Fruit fly (Drosophila melanogaster): ENCODE measurements around the gene CG6428.

Gene CG6428

dm6 chrX:4012844-4013243 is 44.4 kb upstream of the CG6428 start (continued):
- no peak for TF ChIP-seq BtbVII (GFP tag; optimal IDR thresholded peaks at IDR 0.05)
- TF ChIP-seq phol (tag; optimal IDR thresholded peaks at IDR 0.05): peak; percentile 36
- peak; percentile 31 for TF ChIP-seq gem (tag; optimal IDR thresholded peaks at IDR 0.05)
- peak; percentile 15; the same call in 1 of the 2 replicates for TF ChIP-seq E2f2 (GFP tag; IDR thresholded peaks at IDR 0.05)
- TF ChIP-seq Xrp1 (GFP tag; IDR thresholded peaks at IDR 0.05): peak; percentile 43; the same call in 1 of the 2 replicates

- peak; percentile 30 for TF ChIP-seq CG9817 (tag; optimal IDR thresholded peaks at IDR 0.05)
- TF ChIP-seq cwo (GFP tag; optimal IDR thresholded peaks at IDR 0.05): peak; percentile 5
- TF ChIP-seq bowl (GFP tag; IDR thresholded peaks at IDR 0.05): no peak
- TF ChIP-seq CG13894 (tag; optimal IDR thresholded peaks at IDR 0.05): no peak
- TF ChIP-seq bsh (GFP tag; optimal IDR thresholded peaks at IDR 0.05): peak in 1 of 2 experiments; percentile 63
- no peak for TF ChIP-seq Lim3 (GFP tag; IDR thresholded peaks at IDR 0.05)
- TF ChIP-seq fd96Cb (tag; optimal IDR thresholded peaks at IDR 0.05): peak; percentile 48
- peak; percentile 57 for TF ChIP-seq Hmr (GFP tag; optimal IDR thresholded peaks at IDR 0.05)
- no peak for TF ChIP-seq run (tag; optimal IDR thresholded peaks at IDR 0.05)
- TF ChIP-seq CG11398 (GFP tag; optimal IDR thresholded peaks at IDR 0.05): no peak
- TF ChIP-seq CG4360 (GFP tag; IDR thresholded peaks at IDR 0.05): no peak
- TF ChIP-seq Max (GFP tag; optimal IDR thresholded peaks at IDR 0.05): no peak
- TF ChIP-seq CG9727 (GFP tag; optimal IDR thresholded peaks at IDR 0.05): peak; percentile 21
- TF ChIP-seq CG14050 (GFP tag; IDR thresholded peaks at IDR 0.05): no peak
- TF ChIP-seq CG3407 (GFP tag; optimal IDR thresholded peaks at IDR 0.05): peak; percentile 6
- TF ChIP-seq amos (GFP tag; IDR thresholded peaks at IDR 0.05; ENCODE audit: partially characterized antibody): no peak
- no peak for TF ChIP-seq gsb (GFP tag; IDR thresholded peaks at IDR 0.05)
- TF ChIP-seq br (optimal IDR thresholded peaks at IDR 0.05): no peak
- no peak for TF ChIP-seq Mes4 (GFP tag; optimal IDR thresholded peaks at IDR 0.05)
- no peak for TF ChIP-seq CG17186 (GFP tag; optimal IDR thresholded peaks at IDR 0.05)
- TF ChIP-seq ttk (GFP tag; IDR thresholded peaks at IDR 0.05): peak; percentile 50; the same call in 1 of the 2 replicates
- TF ChIP-seq Sry-β (GFP tag; optimal IDR thresholded peaks at IDR 0.05): no peak
- no peak for TF ChIP-seq CG18764 (GFP tag; optimal IDR thresholded peaks at IDR 0.05)
- no peak for TF ChIP-seq Dref (GFP tag; IDR thresholded peaks at IDR 0.05)
- TF ChIP-seq otp (GFP tag; IDR thresholded peaks at IDR 0.05): peak; percentile 42; the same call in 1 of the 3 replicates
- TF ChIP-seq CG14667 (GFP tag; IDR thresholded peaks at IDR 0.05): no peak; the same call in 1 of the 2 replicates
- TF ChIP-seq lov (optimal IDR thresholded peaks at IDR 0.05): no peak
- TF ChIP-seq lov (GFP tag; IDR thresholded peaks at IDR 0.05): 0 out of 3 replicates have a peak, but pooled peaks have one; percentile 16
- TF ChIP-seq Sox102F (GFP tag; optimal IDR thresholded peaks at IDR 0.05): peak; percentile 58
- no peak for TF ChIP-seq CG18619 (GFP tag; optimal IDR thresholded peaks at IDR 0.05)
- TF ChIP-seq CG33557 (GFP tag; optimal IDR thresholded peaks at IDR 0.05): no peak
- TF ChIP-seq CG15269 (tag; optimal IDR thresholded peaks at IDR 0.05): peak; percentile 52
- no peak for TF ChIP-seq kni (GFP tag; optimal IDR thresholded peaks at IDR 0.05)
- TF ChIP-seq CG10147 (GFP tag; optimal IDR thresholded peaks at IDR 0.05): peak; percentile 43
- peak; percentile 54 for TF ChIP-seq dmrt11E (tag; optimal IDR thresholded peaks at IDR 0.05)
- TF ChIP-seq CG6175 (GFP tag; IDR thresholded peaks at IDR 0.05): no peak
- TF ChIP-seq CG2678 (tag; optimal IDR thresholded peaks at IDR 0.05): peak; percentile 67
- no peak for TF ChIP-seq pan (optimal IDR thresholded peaks at IDR 0.05)
- TF ChIP-seq pan (GFP tag; optimal IDR thresholded peaks at IDR 0.05 in 1 of 2, IDR thresholded peaks at IDR 0.05 in 1 of 2): peak in 1 of 2 experiments; percentile 54
- peak; percentile 5 for TF ChIP-seq Nf-YB (GFP tag; optimal IDR thresholded peaks at IDR 0.05)
- TF ChIP-seq h (optimal IDR thresholded peaks at IDR 0.05): no peak
- no peak for TF ChIP-seq Stat92E (GFP tag; optimal IDR thresholded peaks at IDR 0.05)
- TF ChIP-seq Hr3 (GFP tag; optimal IDR thresholded peaks at IDR 0.05): peak; percentile 7
- TF ChIP-seq CG10321 (GFP tag; IDR thresholded peaks at IDR 0.05): no peak
- TF ChIP-seq odd (GFP tag; optimal IDR thresholded peaks at IDR 0.05): peak; percentile 10
Observed at dm6 chrX:4010835-4011234, 42.4 kb upstream of the CG6428 start.
